Fruit fly (Drosophila melanogaster) whole organism: ENCODE measurements around the gene CG31286.

Experiments used
- CG8478 ChIP-seq: fragments of >200 bp; optimal IDR thresholded peaks from 2 replicates; lab custom pipeline; 2018; ENCODE audit warnings: inconsistent platforms
- Dll ChIP-seq: fragments of >200 bp; optimal IDR thresholded peaks from 2 replicates; lab custom pipeline; 2017
- EcR ChIP-seq, 2 experiments: fragments of >200 bp; optimal IDR thresholded peaks; 2 replicates each; lab custom pipeline; 2017; ENCODE audit warnings: missing biosample characterization in 2 of 2, missing genetic modification characterization in 2 of 2, missing genetic modification reagents in 2 of 2
- pan ChIP-seq: fragments of >200 bp; optimal IDR thresholded peaks from 2 replicates; lab custom pipeline; 2017
- psq ChIP-seq: fragments of >200 bp; optimal IDR thresholded peaks from 2 replicates; lab custom pipeline; 2017
- usp ChIP-seq: fragments of >200 bp; optimal IDR thresholded peaks from 2 replicates; lab custom pipeline; 2017; ENCODE audit warnings: missing biosample characterization, missing genetic modification characterization, mixed read lengths

Gene CG31286

dm6 chr3R:6640932-6641331, at the start of gene CG31286:
Gene CG31286 (plus strand): TSS chr3R:6641232.
- TF ChIP-seq EcR (GFP tag; optimal IDR thresholded peaks at IDR 0.05; lab: Kevin White, UChicago) (no peak), usp (GFP tag; lab: Kevin White, UChicago) (no peak), pan (lab: Kevin White, UChicago) (no peak), Dll (no peak), psq (no peak), CG8478 (no peak)

dm6 chr3R:6593068-6593567, 47.9 kb upstream of the CG31286 start, which contains the start of gene dpr11:
Gene dpr11 (minus strand): TSS chr3R:6593330.
- TF ChIP-seq psq (no peak), Dll (no peak), CG8478 (no peak), EcR (GFP tag; optimal IDR thresholded peaks at IDR 0.05; lab: Kevin White, UChicago) (no peak), usp (GFP tag; lab: Kevin White, UChicago) (no peak), pan (lab: Kevin White, UChicago) (no peak)

dm6 chr3R:6597922-6598321, 43.1 kb upstream of the CG31286 start, which contains the start of gene CG1138:
Gene CG1138 (minus strand): TSS chr3R:6598022.
- TF ChIP-seq Dll (no peak), EcR (GFP tag; optimal IDR thresholded peaks at IDR 0.05; lab: Kevin White, UChicago) (no peak), CG8478 (no peak), psq (no peak), usp (GFP tag; lab: Kevin White, UChicago) (no peak), pan (lab: Kevin White, UChicago) (no peak)

- TF ChIP-seq CG8478 (no peak), usp (GFP tag; lab: Kevin White, UChicago) (no peak), psq (no peak), EcR (GFP tag; optimal IDR thresholded peaks at IDR 0.05; lab: Kevin White, UChicago) (no peak), Dll (no peak)
Observed at dm6 chr3R:6600942-6601341, 40.1 kb upstream of the CG31286 start, which contains the start of gene CG31482. Gene CG31482 (plus strand): TSS chr3R:6601242.

dm6 chr3R:6605142-6605541, 35.9 kb upstream of the CG31286 start:
- TF ChIP-seq Dll: no peak
- TF ChIP-seq CG8478: no peak
- TF ChIP-seq psq: no peak

dm6 chr3R:6608814-6609213, 32.2 kb upstream of the CG31286 start, which contains the start of gene glob2:
Gene glob2 (minus strand): TSS chr3R:6608914.
- no peak for TF ChIP-seq pan (lab: Kevin White, UChicago)
- no peak for TF ChIP-seq CG8478
- no peak for TF ChIP-seq Dll
- TF ChIP-seq psq: no peak
- TF ChIP-seq EcR (GFP tag; optimal IDR thresholded peaks at IDR 0.05; lab: Kevin White, UChicago): no peak
- no peak for TF ChIP-seq usp (GFP tag; lab: Kevin White, UChicago)

- no peak for TF ChIP-seq Dll
- no peak for TF ChIP-seq EcR (GFP tag; optimal IDR thresholded peaks at IDR 0.05; lab: Kevin White, UChicago)
- TF ChIP-seq psq: no peak
Observed at dm6 chr3R:6627800-6628199, 13.2 kb upstream of the CG31286 start, which contains the start of gene sowi. Gene sowi (minus strand): TSS chr3R:6627900.

- TF ChIP-seq Dll (no peak), CG8478 (no peak), pan (lab: Kevin White, UChicago) (no peak), psq (no peak), EcR (GFP tag; optimal IDR thresholded peaks at IDR 0.05; lab: Kevin White, UChicago) (no peak), usp (GFP tag; lab: Kevin White, UChicago) (no peak)
Observed at dm6 chr3R:6629221-6629620, 11.8 kb upstream of the CG31286 start, which contains the start of gene CG15177. Gene CG15177 (minus strand): TSS chr3R:6629321.

- TF ChIP-seq pan (lab: Kevin White, UChicago) (no peak), EcR (GFP tag; optimal IDR thresholded peaks at IDR 0.05; lab: Kevin White, UChicago) (no peak), CG8478 (no peak), psq (no peak), Dll (no peak), usp (GFP tag; lab: Kevin White, UChicago) (no peak)
Observed at dm6 chr3R:6629851-6630250, 11.2 kb upstream of the CG31286 start, which contains the start of gene sunz. Gene sunz (plus strand): TSS chr3R:6630151.

dm6 chr3R:6644334-6644733, 3.3 kb downstream of the CG31286 start, which contains the start of gene Ass:
Gene Ass (minus strand): TSS chr3R:6644434.
- TF ChIP-seq pan (lab: Kevin White, UChicago) (no peak), usp (GFP tag; lab: Kevin White, UChicago) (no peak), EcR (GFP tag; optimal IDR thresholded peaks at IDR 0.05; lab: Kevin White, UChicago) (no peak), psq (no peak), Dll (no peak), CG8478 (no peak)

- TF ChIP-seq EcR (GFP tag; optimal IDR thresholded peaks at IDR 0.05; lab: Kevin White, UChicago) (no peak), psq (no peak), pan (lab: Kevin White, UChicago) (no peak), usp (GFP tag; lab: Kevin White, UChicago) (no peak), CG8478 (no peak), Dll (no peak)
Observed at dm6 chr3R:6646740-6647139, 5.7 kb downstream of the CG31286 start, which contains the start of gene Taf1. Gene Taf1 (plus strand): TSS chr3R:6646889.

dm6 chr3R:6657278-6658246, 16.5 kb downstream of the CG31286 start, which contains the start of the genes CG1307 and twr:
Gene CG1307 (minus strand): TSS chr3R:6657442.
Gene twr (plus strand): TSS chr3R:6657882.
- TF ChIP-seq Dll (no peak), psq (no peak), EcR (GFP tag; optimal IDR thresholded peaks at IDR 0.05; lab: Kevin White, UChicago) (no peak), usp (GFP tag; lab: Kevin White, UChicago) (no peak)
